Fruit fly (Drosophila melanogaster): ENCODE data around the gene CG14082.

CG14082 gene

dm6 chr3L:19142587-19142986, 3.8 kb upstream of the CG14082 start:
- no peak for TF ChIP-seq ey (GFP tag; optimal IDR thresholded peaks at IDR 0.05)
- TF ChIP-seq usp (GFP tag; optimal IDR thresholded peaks at IDR 0.05) = no peak
- no peak for TF ChIP-seq Jra (GFP tag; optimal IDR thresholded peaks at IDR 0.05)

- TF ChIP-seq usp (GFP tag; optimal IDR thresholded peaks at IDR 0.05) (no peak), pan (optimal IDR thresholded peaks at IDR 0.05) (no peak), h (GFP tag; optimal IDR thresholded peaks at IDR 0.05) (no peak), ey (GFP tag; optimal IDR thresholded peaks at IDR 0.05) (no peak), Hr78 (GFP tag; optimal IDR thresholded peaks at IDR 0.05) (no peak), Rel (GFP tag; optimal IDR thresholded peaks at IDR 0.05) (no peak), Rel (tag; optimal IDR thresholded peaks at IDR 0.05) (no peak), foxo (GFP tag; optimal IDR thresholded peaks at IDR 0.05) (no peak), Myc (optimal IDR thresholded peaks at IDR 0.05) (peak; percentile 72), dsf (GFP tag; optimal IDR thresholded peaks at IDR 0.05; ENCODE audit: borderline replicate concordance) (no peak), CG32264 (GFP tag; optimal IDR thresholded peaks at IDR 0.05) (no peak), GATAd (GFP tag; optimal IDR thresholded peaks at IDR 0.05) (no peak), HLH106 (tag; optimal IDR thresholded peaks at IDR 0.05) (no peak), woc (GFP tag; optimal IDR thresholded peaks at IDR 0.05) (no peak), Dif (GFP tag; optimal IDR thresholded peaks at IDR 0.05; ENCODE audit: partially characterized antibody) (no peak), CrebA (GFP tag; optimal IDR thresholded peaks at IDR 0.05; ENCODE audit: borderline replicate concordance) (no peak), Vsx2 (GFP tag; optimal IDR thresholded peaks at IDR 0.05; ENCODE audit: partially characterized antibody) (peak; percentile 90)
Measured at dm6 chr3L:19140084-19141011, 1.6 kb upstream of the CG14082 start.

- TF ChIP-seq Rel (GFP tag; optimal IDR thresholded peaks at IDR 0.05) (no peak), Rel (tag; optimal IDR thresholded peaks at IDR 0.05) (no peak), lola (GFP tag; optimal IDR thresholded peaks at IDR 0.05) (no peak), Jra (GFP tag; optimal IDR thresholded peaks at IDR 0.05) (no peak), CG32264 (GFP tag; optimal IDR thresholded peaks at IDR 0.05) (no peak), dsf (GFP tag; optimal IDR thresholded peaks at IDR 0.05; ENCODE audit: borderline replicate concordance) (no peak), ey (GFP tag; optimal IDR thresholded peaks at IDR 0.05) (no peak), foxo (GFP tag; optimal IDR thresholded peaks at IDR 0.05) (no peak), Hr78 (GFP tag; optimal IDR thresholded peaks at IDR 0.05) (no peak), OdsH (GFP tag; optimal IDR thresholded peaks at IDR 0.05) (no peak), sv (GFP tag; optimal IDR thresholded peaks at IDR 0.05) (no peak), psq (GFP tag; optimal IDR thresholded peaks at IDR 0.05) (no peak), h (GFP tag; optimal IDR thresholded peaks at IDR 0.05) (no peak), jim (GFP tag; optimal IDR thresholded peaks at IDR 0.05) (no peak), br (GFP tag; optimal IDR thresholded peaks at IDR 0.05) (no peak), usp (GFP tag; optimal IDR thresholded peaks at IDR 0.05) (no peak), tai (GFP tag; optimal IDR thresholded peaks at IDR 0.05) (no peak), fru (GFP tag; optimal IDR thresholded peaks at IDR 0.05) (no peak)
Measured at dm6 chr3L:19132586-19132985, 6.2 kb downstream of the CG14082 start.

- TF ChIP-seq CG9705 (GFP tag; optimal IDR thresholded peaks at IDR 0.05) = no peak
- TF ChIP-seq Hr83 (GFP tag; optimal IDR thresholded peaks at IDR 0.05; ENCODE audit: poor library complexity, severe bottlenecking) = no peak
- TF ChIP-seq h (GFP tag; optimal IDR thresholded peaks at IDR 0.05) = no peak
- no peak for TF ChIP-seq Mio (GFP tag; optimal IDR thresholded peaks at IDR 0.05)
- TF ChIP-seq HLH106 (tag; optimal IDR thresholded peaks at IDR 0.05) = no peak
- no peak for TF ChIP-seq Sp1 (GFP tag; optimal IDR thresholded peaks at IDR 0.05)
- no peak for TF ChIP-seq Dif (GFP tag; optimal IDR thresholded peaks at IDR 0.05; ENCODE audit: partially characterized antibody)
Measured at dm6 chr3L:19129565-19129964, 9.2 kb downstream of the CG14082 start, which contains the start of gene Spn75F. Spn75F (minus strand) TSS chr3L:19129665.

- TF ChIP-seq Hnf4 (GFP tag; optimal IDR thresholded peaks at IDR 0.05) (no peak), N (GFP tag; optimal IDR thresholded peaks at IDR 0.05) (no peak), dsf (GFP tag; optimal IDR thresholded peaks at IDR 0.05; ENCODE audit: borderline replicate concordance) (no peak), OdsH (GFP tag; optimal IDR thresholded peaks at IDR 0.05) (no peak), Dfd (GFP tag; optimal IDR thresholded peaks at IDR 0.05) (no peak), dmrt93B (GFP tag; optimal IDR thresholded peaks at IDR 0.05) (no peak), Myc (optimal IDR thresholded peaks at IDR 0.05) (no peak), psq (GFP tag; optimal IDR thresholded peaks at IDR 0.05) (no peak)
Measured at dm6 chr3L:19100188-19100587, 38.6 kb downstream of the CG14082 start, which contains the start of gene Gem2. Gem2 (minus strand) TSS chr3L:19100363.

Measured in whole organism, wandering third instar larva.